Worm (Caenorhabditis elegans): ENCODE data around the gene R102.6.

DNA sequence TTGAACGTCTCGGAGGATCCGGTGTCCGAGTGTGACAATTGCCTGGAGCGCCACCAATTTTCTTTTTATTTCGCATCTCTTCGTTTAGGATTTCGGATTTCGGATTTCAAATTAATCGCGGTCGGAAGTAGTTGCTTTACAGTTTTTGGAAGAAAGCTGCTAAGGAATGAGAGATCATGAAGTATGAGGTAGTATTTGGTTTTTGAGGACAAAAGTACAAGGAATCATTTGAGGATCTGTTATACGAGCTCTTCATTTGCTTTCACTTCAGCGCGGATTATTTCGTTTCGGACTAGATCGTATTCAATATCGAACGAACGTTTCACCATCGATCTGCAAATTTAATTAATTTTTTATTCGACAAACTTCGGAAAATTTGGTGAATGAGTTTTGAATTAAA lies 6.3 kb downstream of the R102.6 start, which contains the start of gene R102.11:
- TF ChIP-seq nhr-237 (tag; optimal IDR thresholded peaks at IDR 0.05) (no peak), nhr-12 (tag; optimal IDR thresholded peaks at IDR 0.05) (no peak), ama-1 (optimal IDR thresholded peaks at IDR 0.05) (no peak), ztf-11 (tag; optimal IDR thresholded peaks at IDR 0.05) (no peak), skn-1 (tag; optimal IDR thresholded peaks at IDR 0.05) (no peak)

Data from whole organism, L2 larva.